Worm (Caenorhabditis elegans) whole organism, young adult: Measurements from ENCODE around the gene atp-4.

ENCODE experiments used
- B0035.1 ChIP-seq: sonication (generic microtip); optimal IDR thresholded peaks from 2 replicates; lab custom pipeline; 2016; ENCODE audit warnings: missing genetic modification characterization, mild to moderate bottlenecking, missing compliant biosample characterization, missing genotype, missing genetic modification reagents
- B0336.3 ChIP-seq: fragments of 200-800 bp; sonication (Bioruptor generic); IDR thresholded peaks from 2 replicates; pipeline ENCODE4 v1.3.6; 2022; ENCODE audit warnings: missing genetic modification characterization, missing compliant biosample characterization
- D2030.7 ChIP-seq: fragments of 200-800 bp; sonication (Bioruptor generic); IDR thresholded peaks from 2 replicates; pipeline ENCODE4 v1.3.6; 2022; ENCODE audit warnings: missing genetic modification reagents, missing genetic modification characterization, missing compliant biosample characterization
- F22D6.2 ChIP-seq: sonication (generic microtip); optimal IDR thresholded peaks from 2 replicates; lab custom pipeline; 2016; ENCODE audit warnings: mild to moderate bottlenecking, missing genetic modification characterization, missing compliant biosample characterization
- T07F8.4 ChIP-seq: sonication (generic microtip); optimal IDR thresholded peaks from 2 replicates; lab custom pipeline; 2016; ENCODE audit warnings: mild to moderate bottlenecking, missing genetic modification characterization, moderate library complexity, missing compliant biosample characterization
- Y56A3A.18 ChIP-seq: fragments of 200-800 bp; sonication (Bioruptor generic); IDR thresholded peaks from 2 replicates; pipeline ENCODE4 v1.3.6; 2022; ENCODE audit warnings: missing genetic modification reagents, missing genetic modification characterization, missing compliant biosample characterization
- athp-1 ChIP-seq: sonication (generic microtip); optimal IDR thresholded peaks from 2 replicates; lab custom pipeline; 2017; ENCODE audit warnings: mild to moderate bottlenecking, missing genetic modification characterization, missing compliant biosample characterization
- attf-3 ChIP-seq: fragments of 200-800 bp; sonication (Bioruptor generic); conservative IDR thresholded peaks from 2 replicates; pipeline ENCODE4 v1.3.6; 2022; ENCODE audit warnings: missing genetic modification reagents, missing genetic modification characterization, missing compliant biosample characterization
- attf-5 ChIP-seq: fragments of 200-800 bp; sonication (Bioruptor generic); optimal IDR thresholded peaks from 2 replicates; lab custom pipeline; 2018; ENCODE audit warnings: mild to moderate bottlenecking, missing genetic modification characterization, missing compliant biosample characterization
- ccch-3 ChIP-seq: fragments of 200-800 bp; sonication (Bioruptor generic); optimal IDR thresholded peaks from 2 replicates; lab custom pipeline; 2018; ENCODE audit warnings: mild to moderate bottlenecking, missing genetic modification characterization, missing compliant biosample characterization
- dox-1 ChIP-seq: fragments of 200-800 bp; sonication (Bioruptor generic); IDR thresholded peaks from 2 replicates; pipeline ENCODE4 v1.3.6; 2022; ENCODE audit warnings: missing genetic modification reagents, missing genetic modification characterization, missing compliant biosample characterization
- dpff-1 ChIP-seq: sonication (generic microtip); optimal IDR thresholded peaks from 2 replicates; lab custom pipeline; 2017; ENCODE audit warnings: mild to moderate bottlenecking, missing genetic modification characterization, missing compliant biosample characterization
- egl-18 ChIP-seq: fragments of 200-800 bp; sonication (Bioruptor generic); IDR thresholded peaks from 2 replicates; pipeline ENCODE4 v1.3.6; 2022; ENCODE audit warnings: missing genetic modification reagents, missing genetic modification characterization, missing compliant biosample characterization
- egl-44 ChIP-seq: fragments of 200-800 bp; sonication (Bioruptor generic); IDR thresholded peaks from 2 replicates; pipeline ENCODE4 v1.3.6; 2022; ENCODE audit warnings: missing genetic modification reagents, missing genetic modification characterization, missing compliant biosample characterization
- hlh-26 ChIP-seq: fragments of 200-800 bp; sonication (Bioruptor generic); conservative IDR thresholded peaks from 2 replicates; pipeline ENCODE4 v1.3.6; 2022; ENCODE audit warnings: missing genetic modification reagents, missing genetic modification characterization, missing compliant biosample characterization
- hrde-1 ChIP-seq: sonication (generic microtip); optimal IDR thresholded peaks from 2 replicates; lab custom pipeline; 2016; ENCODE audit warnings: missing genetic modification characterization, mild to moderate bottlenecking, missing compliant biosample characterization, moderate library complexity, missing genotype, missing genetic modification reagents, borderline replicate concordance
- lin-54 ChIP-seq: fragments of 200-800 bp; sonication (Bioruptor generic); optimal IDR thresholded peaks from 2 replicates; lab custom pipeline; 2018; ENCODE audit warnings: mild to moderate bottlenecking, missing genetic modification characterization, missing compliant biosample characterization
- madf-8 ChIP-seq: fragments of 200-800 bp; sonication (Bioruptor generic); conservative IDR thresholded peaks from 2 replicates; pipeline ENCODE4 v1.3.6; 2022; ENCODE audit warnings: missing genetic modification reagents, missing genetic modification characterization, missing compliant biosample characterization
- nfya-1 ChIP-seq: sonication (generic microtip); optimal IDR thresholded peaks from 2 replicates; lab custom pipeline; 2017; ENCODE audit warnings: antibody characterized with exemption, missing compliant biosample characterization, missing genetic modification characterization, borderline replicate concordance; ENCODE audit not compliant: insufficient read depth
- pbrm-1 ChIP-seq: fragments of 200-800 bp; sonication (Bioruptor generic); IDR thresholded peaks from 2 replicates; pipeline ENCODE4 v1.3.6; 2022; ENCODE audit warnings: missing genetic modification reagents, missing genetic modification characterization, missing compliant biosample characterization
- snpc-1.1 ChIP-seq: sonication (generic microtip); optimal IDR thresholded peaks from 2 replicates; lab custom pipeline; 2017; ENCODE audit warnings: missing genetic modification characterization, mild to moderate bottlenecking, missing compliant biosample characterization, antibody characterized with exemption, moderate library complexity, missing genotype, missing genetic modification reagents; ENCODE audit not compliant: insufficient read depth
- tlf-1 ChIP-seq: fragments of 200-800 bp; sonication (Bioruptor generic); optimal IDR thresholded peaks from 2 replicates; lab custom pipeline; 2018; ENCODE audit warnings: mild to moderate bottlenecking, missing genetic modification characterization, missing compliant biosample characterization
- unc-62 ChIP-seq: fragments of 150-350 bp; optimal IDR thresholded peaks from 2 replicates; lab custom pipeline; 2014; ENCODE audit warnings: missing biosample characterization, missing genetic modification reagents, missing genetic modification characterization

atp-4 gene

ce11 chrV:6389634-6390033, 37.3 kb downstream of the atp-4 start, which contains the start of gene F57F4.2:
Gene F57F4.2 (minus strand): TSS chrV:6389734.
- no peak for TF ChIP-seq dox-1 (GFP tag; lab: Robert Waterston, UW)
- TF ChIP-seq lin-54, result no peak
- no peak for TF ChIP-seq egl-44 (GFP tag; lab: Robert Waterston, UW)
- TF ChIP-seq madf-8, result no peak
- no peak for TF ChIP-seq egl-18 (GFP tag; lab: Robert Waterston, UW)

- TF ChIP-seq dpff-1 (tag; lab: Kevin White, UChicago) (no peak), Y56A3A.18 (GFP tag; lab: Robert Waterston, UW) (no peak), F22D6.2 (tag; lab: Kevin White, UChicago) (no peak), B0336.3 (GFP tag; lab: Robert Waterston, UW) (no peak), T07F8.4 (tag; lab: Kevin White, UChicago) (no peak), pbrm-1 (no peak), athp-1 (tag; lab: Kevin White, UChicago) (no peak), hrde-1 (no peak), nfya-1 (tag; lab: Kevin White, UChicago) (no peak), attf-3 (no peak), ccch-3 (GFP tag; lab: Kevin White, UChicago) (no peak), snpc-1.1 (tag; lab: Kevin White, UChicago) (no peak), tlf-1 (GFP tag; lab: Kevin White, UChicago) (no peak), unc-62 (GFP tag; lab: Kevin White, UChicago) (no peak), D2030.7 (GFP tag; lab: Robert Waterston, UW) (no peak), hlh-26 (GFP tag; lab: Robert Waterston, UW) (no peak), B0035.1 (tag; lab: Kevin White, UChicago) (no peak), attf-5 (GFP tag; lab: Kevin White, UChicago) (no peak)
Measured at ce11 chrV:6385677-6386276, 41.1 kb downstream of the atp-4 start.
